Fruit fly (Drosophila melanogaster): ENCODE data around the gene CG17687.

The CG17687 gene

dm6 chr3L:13348733-13349132, at the start of gene CG17687:
TSS of gene CG17687 (plus strand) at chr3L:13349033.
- TF ChIP-seq Hr83 (GFP tag; optimal IDR thresholded peaks at IDR 0.05; ENCODE audit: poor library complexity, severe bottlenecking) = no peak
- TF ChIP-seq Mio (GFP tag; optimal IDR thresholded peaks at IDR 0.05) = no peak
- TF ChIP-seq OdsH (GFP tag; optimal IDR thresholded peaks at IDR 0.05) = no peak
- no peak for TF ChIP-seq usp (GFP tag; optimal IDR thresholded peaks at IDR 0.05)
- no peak for TF ChIP-seq sage (GFP tag; optimal IDR thresholded peaks at IDR 0.05)
- TF ChIP-seq Hnf4 (GFP tag; optimal IDR thresholded peaks at IDR 0.05) = no peak
- TF ChIP-seq dsf (GFP tag; optimal IDR thresholded peaks at IDR 0.05; ENCODE audit: borderline replicate concordance) = no peak
- no peak for TF ChIP-seq woc (GFP tag; optimal IDR thresholded peaks at IDR 0.05)
- no peak for TF ChIP-seq Sp1 (GFP tag; optimal IDR thresholded peaks at IDR 0.05)
- no peak for TF ChIP-seq fru (GFP tag; optimal IDR thresholded peaks at IDR 0.05)
- TF ChIP-seq lola (GFP tag; optimal IDR thresholded peaks at IDR 0.05) = no peak
- no peak for TF ChIP-seq N (GFP tag; optimal IDR thresholded peaks at IDR 0.05)
- TF ChIP-seq Myc (optimal IDR thresholded peaks at IDR 0.05) = no peak

dm6 chr3L:13300052-13300451, 48.8 kb upstream of the CG17687 start, which contains the start of gene CG43147:
TSS of gene CG43147 (minus strand) at chr3L:13300152.
- TF ChIP-seq Jra (GFP tag; optimal IDR thresholded peaks at IDR 0.05) (no peak), dmrt93B (GFP tag; optimal IDR thresholded peaks at IDR 0.05) (no peak), tai (GFP tag; optimal IDR thresholded peaks at IDR 0.05) (no peak), Dfd (GFP tag; optimal IDR thresholded peaks at IDR 0.05) (no peak), Vsx2 (GFP tag; optimal IDR thresholded peaks at IDR 0.05; ENCODE audit: partially characterized antibody) (no peak), fru (GFP tag; optimal IDR thresholded peaks at IDR 0.05) (no peak), brk (GFP tag; optimal IDR thresholded peaks at IDR 0.05) (no peak), rgr (GFP tag; optimal IDR thresholded peaks at IDR 0.05) (no peak)

dm6 chr3L:13301335-13301734, 47.5 kb upstream of the CG17687 start, which contains the start of gene SP:
TSS of gene SP (plus strand) at chr3L:13301635.
- TF ChIP-seq HLH106 (tag; optimal IDR thresholded peaks at IDR 0.05) (no peak), Sp1 (GFP tag; optimal IDR thresholded peaks at IDR 0.05) (no peak), woc (GFP tag; optimal IDR thresholded peaks at IDR 0.05) (no peak), CrebA (GFP tag; optimal IDR thresholded peaks at IDR 0.05; ENCODE audit: borderline replicate concordance) (no peak), brk (GFP tag; optimal IDR thresholded peaks at IDR 0.05) (no peak), GATAd (GFP tag; optimal IDR thresholded peaks at IDR 0.05) (no peak), N (GFP tag; optimal IDR thresholded peaks at IDR 0.05) (no peak), lola (GFP tag; optimal IDR thresholded peaks at IDR 0.05) (no peak), Mio (GFP tag; optimal IDR thresholded peaks at IDR 0.05) (no peak), sv (GFP tag; optimal IDR thresholded peaks at IDR 0.05) (no peak), Vsx2 (GFP tag; optimal IDR thresholded peaks at IDR 0.05; ENCODE audit: partially characterized antibody) (no peak), Myc (optimal IDR thresholded peaks at IDR 0.05) (no peak), ey (GFP tag; optimal IDR thresholded peaks at IDR 0.05) (no peak), psq (GFP tag; optimal IDR thresholded peaks at IDR 0.05) (no peak)

- TF ChIP-seq Myc (optimal IDR thresholded peaks at IDR 0.05) = peak; percentile 67
- TF ChIP-seq sage (GFP tag; optimal IDR thresholded peaks at IDR 0.05) = no peak
- no peak for TF ChIP-seq Hr78 (GFP tag; optimal IDR thresholded peaks at IDR 0.05)
- TF ChIP-seq Vsx2 (GFP tag; optimal IDR thresholded peaks at IDR 0.05; ENCODE audit: partially characterized antibody) = peak; percentile 32
These were observed 47.0 kb upstream of the CG17687 start for dm6 chr3L:13301787-13302186.

dm6 chr3L:13312250-13312649, 36.6 kb upstream of the CG17687 start:
- TF ChIP-seq ey (GFP tag; optimal IDR thresholded peaks at IDR 0.05) (no peak), Sp1 (GFP tag; optimal IDR thresholded peaks at IDR 0.05) (no peak), usp (GFP tag; optimal IDR thresholded peaks at IDR 0.05) (no peak), brk (GFP tag; optimal IDR thresholded peaks at IDR 0.05) (no peak), dmrt93B (GFP tag; optimal IDR thresholded peaks at IDR 0.05) (no peak), dl (GFP tag; optimal IDR thresholded peaks at IDR 0.05; ENCODE audit: insufficient read depth in 1 of 2, partially characterized antibody in 2 of 2) (no peak), woc (GFP tag; optimal IDR thresholded peaks at IDR 0.05) (no peak), foxo (GFP tag; optimal IDR thresholded peaks at IDR 0.05) (no peak), Dif (GFP tag; optimal IDR thresholded peaks at IDR 0.05; ENCODE audit: partially characterized antibody) (no peak), HLH106 (tag; optimal IDR thresholded peaks at IDR 0.05) (no peak), N (GFP tag; optimal IDR thresholded peaks at IDR 0.05) (no peak)
